2 worm cellular contexts compared by ENCODE assay signal in genomic region chrII:1470515-1470966, ce11.
TF ChIP-seq lines count a peak whose summit lies in the region.

TSS of gene H17B01.2 (plus strand) at chrII:1470565.

TF ChIP-seq in whole organism, L4 larva, 104 proteins besides CTCF, POLR2A, EP300 and RAD21:
- TF ChIP-seq set-16 (GFP tag; IDR thresholded peaks at IDR 0.05; lab: Robert Waterston, UW) (peak; percentile 94), duxl-1 (tag; optimal IDR thresholded peaks at IDR 0.05; lab: Kevin White, UChicago; ENCODE audit: poor library complexity) (no peak), D1046.2 (GFP tag; IDR thresholded peaks at IDR 0.05; lab: Robert Waterston, UW) (0 out of 2 replicates have a peak, but pooled peaks have one; percentile 22), tra-1 (GFP tag; IDR thresholded peaks at IDR 0.05; lab: Robert Waterston, UW) (0 out of 2 replicates have a peak, but pooled peaks have one; percentile 24), lin-38 (GFP tag; IDR thresholded peaks at IDR 0.05; lab: Robert Waterston, UW) (no peak), nhr-77 (tag; optimal IDR thresholded peaks at IDR 0.05; lab: Kevin White, UChicago) (no peak), aha-1 (tag; lab: Kevin White, UChicago) (peak; percentile 44), nhr-237 (tag; optimal IDR thresholded peaks at IDR 0.05; lab: Kevin White, UChicago) (no peak)

TF ChIP-seq in whole organism, young adult, 124 proteins besides CTCF, POLR2A, EP300 and RAD21:
- TF ChIP-seq lag-1 (GFP tag; IDR thresholded peaks at IDR 0.05; lab: Robert Waterston, UW) (no peak), egrh-3 (GFP tag; IDR thresholded peaks at IDR 0.05; lab: Robert Waterston, UW) (peak; percentile 91), F37B4.10 (GFP tag; IDR thresholded peaks at IDR 0.05; lab: Robert Waterston, UW) (0 out of 2 replicates have a peak, but pooled peaks have one; percentile 56), ztf-22 (GFP tag; optimal IDR thresholded peaks at IDR 0.05; lab: Kevin White, UChicago) (no peak), atf-7 (tag; optimal IDR thresholded peaks at IDR 0.05; lab: Kevin White, UChicago) (no peak), zfh-2 (GFP tag; conservative IDR thresholded peaks at IDR 0.05; lab: Robert Waterston, UW) (peak; percentile 73), F49E8.2 (tag; optimal IDR thresholded peaks at IDR 0.05; lab: Kevin White, UChicago; ENCODE audit: insufficient read depth) (no peak)
